Worm (Caenorhabditis elegans) whole organism, L1 larva: Measurements from ENCODE around the gene R09E10.5.

Experiments
- ceh-8 ChIP-seq: fragments of 200-800 bp; sonication (Bioruptor generic); optimal IDR thresholded peaks from 2 replicates; lab custom pipeline; 2018; ENCODE audit warnings: mild to moderate bottlenecking, missing genetic modification characterization, moderate library complexity, missing compliant biosample characterization
- dpl-1 ChIP-seq, 3 experiments: fragments of 150-350 bp in 2 of 3; sonication (generic microtip) in 1 of 3; optimal IDR thresholded peaks; 2 replicates each; lab custom pipeline; 2014 to 2017; ENCODE audit warnings: missing biosample characterization in 3 of 3, missing genetic modification characterization in 3 of 3, missing genetic modification reagents in 3 of 3
- elt-3 ChIP-seq, 6 experiments: fragments of 150-350 bp in 1 of 6; sonication (generic microtip); optimal IDR thresholded peaks; 2 replicates each; lab custom pipeline; 2017 to 2018; ENCODE audit warnings: missing biosample characterization in 6 of 6, missing genetic modification characterization in 6 of 6, inconsistent platforms in 1 of 6
- fos-1 ChIP-seq: fragments of 150-350 bp; optimal IDR thresholded peaks from 2 replicates; lab custom pipeline; 2014; ENCODE audit warnings: missing biosample characterization, missing genetic modification characterization
- mef-2 ChIP-seq: fragments of 150-350 bp; optimal IDR thresholded peaks from 2 replicates; lab custom pipeline; 2014; ENCODE audit warnings: missing biosample characterization, missing genetic modification characterization
- nhr-237 ChIP-seq: fragments of 150-350 bp; optimal IDR thresholded peaks from 2 replicates; lab custom pipeline; 2014; ENCODE audit warnings: missing biosample characterization, missing genetic modification characterization
- nhr-28 ChIP-seq: fragments of 150-350 bp; optimal IDR thresholded peaks from 2 replicates; lab custom pipeline; 2014; ENCODE audit warnings: missing biosample characterization, missing genetic modification characterization
- nhr-77 ChIP-seq: fragments of 150-350 bp; optimal IDR thresholded peaks from 2 replicates; lab custom pipeline; 2014; ENCODE audit warnings: missing biosample characterization, missing genetic modification characterization
- nhr-90 ChIP-seq: sonication (generic microtip); optimal IDR thresholded peaks from 2 replicates; lab custom pipeline; 2016; ENCODE audit warnings: mild to moderate bottlenecking, missing genetic modification characterization, missing compliant biosample characterization; ENCODE audit not compliant: poor library complexity
- rnt-1 ChIP-seq: sonication (generic microtip); optimal IDR thresholded peaks from 2 replicates; lab custom pipeline; 2016; ENCODE audit warnings: mild to moderate bottlenecking, missing genetic modification characterization, moderate library complexity, missing compliant biosample characterization
- tlp-1 ChIP-seq: fragments of 150-350 bp; optimal IDR thresholded peaks from 2 replicates; lab custom pipeline; 2014; ENCODE audit warnings: missing biosample characterization, missing genetic modification characterization
- unc-62 ChIP-seq: fragments of 150-350 bp; optimal IDR thresholded peaks from 2 replicates; lab custom pipeline; 2014; ENCODE audit warnings: missing biosample characterization, missing genetic modification reagents, missing genetic modification characterization
- zip-4 ChIP-seq: fragments of 200-800 bp; sonication (Bioruptor generic); optimal IDR thresholded peaks from 2 replicates; lab custom pipeline; 2018; ENCODE audit warnings: mild to moderate bottlenecking, missing genetic modification characterization, moderate library complexity, missing compliant biosample characterization

ce11 chrIV:10344621-10345020 lies 42.5 kb upstream of the R09E10.5 start:
- TF ChIP-seq nhr-77 (tag; lab: Kevin White, UChicago), result no peak
- no peak for TF ChIP-seq nhr-90 (tag; lab: Kevin White, UChicago)
- no peak for TF ChIP-seq nhr-237 (tag; lab: Kevin White, UChicago)
- TF ChIP-seq tlp-1 (tag; lab: Kevin White, UChicago), result no peak
- TF ChIP-seq elt-3 (tag; optimal IDR thresholded peaks at IDR 0.05; lab: Kevin White, UChicago), result no peak
- no peak for TF ChIP-seq mef-2
- TF ChIP-seq ceh-8, result no peak
- no peak for TF ChIP-seq unc-62 (GFP tag; lab: Kevin White, UChicago)
- no peak for TF ChIP-seq dpl-1 (GFP tag; optimal IDR thresholded peaks at IDR 0.05; lab: Kevin White, UChicago)
- TF ChIP-seq rnt-1 (tag; lab: Kevin White, UChicago), result peak; percentile 70
- no peak for TF ChIP-seq fos-1 (tag; lab: Kevin White, UChicago)
- TF ChIP-seq nhr-28 (tag; lab: Kevin White, UChicago), result no peak
- no peak for TF ChIP-seq zip-4 (GFP tag; lab: Kevin White, UChicago)
